Worm (Caenorhabditis elegans): ENCODE results near the gene acr-12.

DNA sequence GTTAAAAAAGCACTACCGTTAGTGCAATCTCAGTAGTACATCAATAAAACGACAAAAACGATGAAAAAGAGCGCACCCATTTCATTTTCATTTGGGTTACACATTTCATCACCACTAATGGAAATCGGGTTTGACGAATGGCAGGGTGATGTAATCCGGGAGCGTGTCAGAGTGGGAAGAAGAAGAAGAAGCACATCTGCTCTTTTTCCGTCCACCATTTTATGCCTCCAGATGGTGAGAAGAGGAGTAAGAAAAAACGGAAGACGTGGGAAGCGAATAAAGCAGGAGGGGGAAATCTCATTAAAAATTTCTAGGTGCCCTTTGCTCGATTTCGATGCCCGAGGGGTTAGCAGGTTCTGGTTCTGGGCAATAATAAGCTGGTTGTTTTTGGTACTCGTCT is 26.6 kb upstream of the acr-12 start:
- TF ChIP-seq ZK546.5 (tag; optimal IDR thresholded peaks at IDR 0.05), result no peak
- TF ChIP-seq hlh-30 (tag; optimal IDR thresholded peaks at IDR 0.05; ENCODE audit: insufficient read depth), result no peak
- TF ChIP-seq ztf-11 (tag; optimal IDR thresholded peaks at IDR 0.05), result no peak
- TF ChIP-seq nhr-11 (tag; optimal IDR thresholded peaks at IDR 0.05), result no peak
- TF ChIP-seq skn-1 (tag; optimal IDR thresholded peaks at IDR 0.05), result no peak
- TF ChIP-seq nhr-237 (tag; optimal IDR thresholded peaks at IDR 0.05), result no peak
- no peak for TF ChIP-seq ceh-62 (tag; optimal IDR thresholded peaks at IDR 0.05)
- no peak for TF ChIP-seq lsy-2 (tag; optimal IDR thresholded peaks at IDR 0.05)
- TF ChIP-seq egl-27 (tag; optimal IDR thresholded peaks at IDR 0.05), result no peak
- TF ChIP-seq vab-7 (GFP tag; IDR thresholded peaks at IDR 0.05), result no peak
- TF ChIP-seq nhr-25 (tag; optimal IDR thresholded peaks at IDR 0.05; ENCODE audit: borderline replicate concordance, insufficient read depth), result no peak
- TF ChIP-seq unc-130 (GFP tag; optimal IDR thresholded peaks at IDR 0.05), result no peak
- TF ChIP-seq zag-1 (tag; optimal IDR thresholded peaks at IDR 0.05), result no peak
- TF ChIP-seq ceh-82 (tag; optimal IDR thresholded peaks at IDR 0.05), result no peak
